Fruit fly (Drosophila melanogaster): ENCODE results near the gene CG1486.
A peak's percentile ranks its signal among the peaks of the same experiment; 100 is the strongest.

Gene CG1486

DNA sequence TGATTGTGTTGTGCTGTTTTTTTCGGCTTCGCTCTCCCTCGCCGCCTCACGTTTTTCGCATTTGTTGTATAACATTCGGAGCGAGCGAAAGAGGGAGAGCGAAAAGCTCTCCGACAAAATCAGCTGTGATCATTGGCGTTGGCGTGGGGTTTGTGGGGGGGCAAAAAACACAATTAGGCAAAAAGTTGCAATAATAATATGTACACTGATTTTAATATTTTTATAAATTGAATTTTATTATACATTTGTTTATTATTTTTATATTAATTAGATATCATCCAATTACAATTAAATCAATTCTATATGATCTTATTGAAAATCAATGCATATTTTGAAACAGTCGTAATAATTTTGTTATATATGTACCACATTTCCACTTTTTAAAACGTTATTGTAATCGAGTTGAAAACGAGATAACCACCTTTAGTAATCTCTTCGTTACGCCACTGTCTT is 51.8 kb downstream of the CG1486 start (continued):
- TF ChIP-seq PHDP (tag; optimal IDR thresholded peaks at IDR 0.05) (peak; percentile 57), lola (GFP tag; optimal IDR thresholded peaks at IDR 0.05) (no peak), NC2β (GFP tag; optimal IDR thresholded peaks at IDR 0.05) (no peak), CG13123 (GFP tag; optimal IDR thresholded peaks at IDR 0.05) (no peak), CG11504 (tag; optimal IDR thresholded peaks at IDR 0.05) (peak; percentile 69), hth (optimal IDR thresholded peaks at IDR 0.05) (no peak), eyg (GFP tag; optimal IDR thresholded peaks at IDR 0.05) (no peak), CG3726 (GFP tag; IDR thresholded peaks at IDR 0.05) (no peak), lmd (GFP tag; IDR thresholded peaks at IDR 0.05) (peak; percentile 47; the same call in 1 of the 2 replicates), CG17328 (GFP tag; IDR thresholded peaks at IDR 0.05) (no peak), Dref (GFP tag; IDR thresholded peaks at IDR 0.05) (no peak), CG9817 (tag; optimal IDR thresholded peaks at IDR 0.05) (peak; percentile 13), Med (GFP tag) (peak; percentile 70), otp (GFP tag; IDR thresholded peaks at IDR 0.05) (no peak), twi (tag; optimal IDR thresholded peaks at IDR 0.05) (no peak), CG1602 (GFP tag; optimal IDR thresholded peaks at IDR 0.05) (no peak), NfI (GFP tag; optimal IDR thresholded peaks at IDR 0.05) (peak; percentile 41), CG12391 (tag; optimal IDR thresholded peaks at IDR 0.05) (peak; percentile 37), Deaf1 (tag; optimal IDR thresholded peaks at IDR 0.05) (peak; percentile 56), row (GFP tag; IDR thresholded peaks at IDR 0.05) (peak; percentile 53; the same call in 2 of the 3 replicates), CG1024 (GFP tag; IDR thresholded peaks at IDR 0.05) (no peak), CG32767 (GFP tag; IDR thresholded peaks at IDR 0.05) (no peak), jing (GFP tag; optimal IDR thresholded peaks at IDR 0.05) (no peak), Asciz (GFP tag; optimal IDR thresholded peaks at IDR 0.05) (peak; percentile 29), lbe (GFP tag; optimal IDR thresholded peaks at IDR 0.05) (peak; percentile 2), chm (GFP tag; IDR thresholded peaks at IDR 0.05) (no peak), Nf-YA (GFP tag; IDR thresholded peaks at IDR 0.05) (no peak), Lim3 (GFP tag; IDR thresholded peaks at IDR 0.05) (no peak), CG33557 (GFP tag; optimal IDR thresholded peaks at IDR 0.05) (no peak), MBD-R2 (GFP tag; IDR thresholded peaks at IDR 0.05) (no peak; the same call in 1 of the 2 replicates), CG10147 (GFP tag; optimal IDR thresholded peaks at IDR 0.05) (peak; percentile 49), vfl (GFP tag; optimal IDR thresholded peaks at IDR 0.05) (no peak), Myb (GFP tag; optimal IDR thresholded peaks at IDR 0.05) (no peak), HLHmδ (GFP tag; optimal IDR thresholded peaks at IDR 0.05) (no peak), CG7987 (GFP tag; optimal IDR thresholded peaks at IDR 0.05) (no peak), BEAF-32 (GFP tag; optimal IDR thresholded peaks at IDR 0.05) (no peak), CG3838 (GFP tag; optimal IDR thresholded peaks at IDR 0.05) (no peak), nerfin-1 (tag; optimal IDR thresholded peaks at IDR 0.05) (no peak), corto (GFP tag; optimal IDR thresholded peaks at IDR 0.05) (no peak), CG8924 (tag; optimal IDR thresholded peaks at IDR 0.05) (peak; percentile 59), Ets97D (GFP tag; optimal IDR thresholded peaks at IDR 0.05) (no peak), pnt (GFP tag; optimal IDR thresholded peaks at IDR 0.05) (no peak), wor (GFP tag; IDR thresholded peaks at IDR 0.05) (no peak), CG10431 (GFP tag; optimal IDR thresholded peaks at IDR 0.05) (no peak), CG15011 (GFP tag; optimal IDR thresholded peaks at IDR 0.05) (peak; percentile 11), CG14441 (GFP tag; IDR thresholded peaks at IDR 0.05) (no peak), CG10267 (tag; optimal IDR thresholded peaks at IDR 0.05) (peak; percentile 19), CG16813 (GFP tag; IDR thresholded peaks at IDR 0.05; ENCODE audit: partially characterized antibody) (no peak), dpn (GFP tag; optimal IDR thresholded peaks at IDR 0.05) (peak in 1 of 2 experiments; percentile 21), CG17568 (GFP tag; optimal IDR thresholded peaks at IDR 0.05) (no peak), caup (GFP tag; optimal IDR thresholded peaks at IDR 0.05; ENCODE audit: severe bottlenecking) (peak; percentile 48)
